Fruit fly (Drosophila melanogaster) whole organism, embryonic: Measurements from ENCODE around the gene hydra.

Experiments
- B-H1 ChIP-seq: fragments of 200-800 bp; sonication (Bioruptor generic); IDR thresholded peaks from 3 replicates; pipeline ENCODE4 v1.3.6; 2022; ENCODE audit warnings: missing biosample characterization, missing genetic modification characterization
- Bteb2 ChIP-seq: fragments of 200-800 bp; sonication (Bioruptor generic); optimal IDR thresholded peaks from 2 replicates; lab custom pipeline; 2016; ENCODE audit warnings: missing biosample characterization, missing genetic modification characterization
- CG11723 ChIP-seq: fragments of 200-800 bp; sonication (Bioruptor generic); optimal IDR thresholded peaks from 2 replicates; lab custom pipeline; 2017; ENCODE audit warnings: missing biosample characterization, mild to moderate bottlenecking, missing genetic modification characterization
- CG12104 ChIP-seq: fragments of 200-800 bp; sonication (Bioruptor generic); optimal IDR thresholded peaks from 3 replicates; lab custom pipeline; 2016; ENCODE audit warnings: missing biosample characterization, missing genetic modification characterization
- CG12219 ChIP-seq: fragments of 200-800 bp; sonication (Bioruptor generic); optimal IDR thresholded peaks from 3 replicates; lab custom pipeline; 2018; ENCODE audit warnings: missing biosample characterization, mild to moderate bottlenecking, missing genetic modification characterization
- CG12391 ChIP-seq: fragments of 200-800 bp; sonication (Bioruptor generic); optimal IDR thresholded peaks from 3 replicates; lab custom pipeline; 2018; ENCODE audit warnings: missing biosample characterization, mild to moderate bottlenecking, missing genetic modification characterization, moderate library complexity
- CG13775 ChIP-seq: fragments of 200-800 bp; sonication (Bioruptor generic); optimal IDR thresholded peaks from 3 replicates; lab custom pipeline; 2017; ENCODE audit warnings: missing biosample characterization, mild to moderate bottlenecking, missing genetic modification characterization
- CG16815 ChIP-seq: fragments of 200-800 bp; sonication (Bioruptor generic); optimal IDR thresholded peaks from 3 replicates; lab custom pipeline; 2017; ENCODE audit warnings: missing biosample characterization, mild to moderate bottlenecking, missing genetic modification characterization
- CG17186 ChIP-seq: fragments of 200-800 bp; sonication (Bioruptor generic); optimal IDR thresholded peaks from 3 replicates; lab custom pipeline; 2017; ENCODE audit warnings: missing biosample characterization, missing genetic modification reagents, missing genetic modification characterization
- CG17361 ChIP-seq: fragments of 200-800 bp; sonication (Bioruptor generic); IDR thresholded peaks from 3 replicates; pipeline ENCODE4 v1.3.6; 2022; ENCODE audit warnings: missing biosample characterization, missing genetic modification characterization
- CG17829 ChIP-seq: fragments of 200-800 bp; optimal IDR thresholded peaks from 2 replicates; lab custom pipeline; 2019; ENCODE audit warnings: missing biosample characterization, mild to moderate bottlenecking, missing genetic modification characterization, moderate library complexity
- CG18262 ChIP-seq: fragments of 200-800 bp; optimal IDR thresholded peaks from 3 replicates; lab custom pipeline; 2019; ENCODE audit warnings: missing biosample characterization, mild to moderate bottlenecking, missing genetic modification characterization, moderate library complexity
- CG2120 ChIP-seq: fragments of 200-800 bp; sonication (Bioruptor generic); optimal IDR thresholded peaks from 3 replicates; lab custom pipeline; 2016; ENCODE audit warnings: missing biosample characterization, missing genetic modification characterization
- CG2129 ChIP-seq: fragments of 200-800 bp; sonication (Bioruptor generic); IDR thresholded peaks from 2 replicates; pipeline ENCODE4 v1.3.6; 2022; ENCODE audit warnings: missing biosample characterization, missing genetic modification characterization; ENCODE audit not compliant: partially characterized antibody
- CG31224 ChIP-seq: fragments of 200-800 bp; sonication (Bioruptor generic); IDR thresholded peaks from 2 replicates; pipeline ENCODE4 v1.3.6; 2022; ENCODE audit warnings: missing biosample characterization, missing genetic modification characterization
- CG32767 ChIP-seq: fragments of 200-800 bp; sonication (Bioruptor generic); IDR thresholded peaks from 2 replicates; pipeline ENCODE4 v1.3.6; 2022; ENCODE audit warnings: missing biosample characterization, missing genetic modification characterization
- CG3726 ChIP-seq: fragments of 200-800 bp; sonication (Bioruptor generic); IDR thresholded peaks from 3 replicates; pipeline ENCODE4, ENCODE4 v1.3.6; 2022; ENCODE audit warnings: missing biosample characterization, missing genetic modification characterization
- CG3838 ChIP-seq: fragments of 200-800 bp; sonication (Bioruptor generic); optimal IDR thresholded peaks from 3 replicates; lab custom pipeline; 2016; ENCODE audit warnings: missing biosample characterization, missing genetic modification characterization
- CG3995 ChIP-seq: fragments of 200-800 bp; sonication (Bioruptor generic); optimal IDR thresholded peaks from 3 replicates; lab custom pipeline; 2016; ENCODE audit warnings: missing biosample characterization, missing genetic modification characterization
- CG6175 ChIP-seq: fragments of 200-800 bp; sonication (Bioruptor generic); IDR thresholded peaks from 3 replicates; pipeline ENCODE4 v1.3.6; 2022; ENCODE audit warnings: missing biosample characterization, missing genetic modification characterization
- CG7839 ChIP-seq: fragments of 200-800 bp; sonication (Bioruptor generic); optimal IDR thresholded peaks from 3 replicates; lab custom pipeline; 2018; ENCODE audit warnings: missing biosample characterization, mild to moderate bottlenecking, missing genetic modification characterization, moderate library complexity
- CG8290 ChIP-seq, 3 experiments: fragments of 200-800 bp; sonication (Bioruptor generic); optimal IDR thresholded peaks; 2 replicates each; lab custom pipeline; 2016 to 2019; ENCODE audit warnings: missing biosample characterization in 3 of 3, missing genetic modification characterization in 3 of 3, mild to moderate bottlenecking in 2 of 3, moderate library complexity in 1 of 3
- CG8359 ChIP-seq: fragments of 200-800 bp; sonication (Bioruptor generic); optimal IDR thresholded peaks from 2 replicates; lab custom pipeline; 2017; ENCODE audit warnings: missing biosample characterization, mild to moderate bottlenecking, missing genetic modification characterization, borderline replicate concordance
- CG8944 ChIP-seq: fragments of 200-800 bp; sonication (Bioruptor generic); optimal IDR thresholded peaks from 3 replicates; lab custom pipeline; 2016; ENCODE audit warnings: missing biosample characterization, missing genetic modification characterization
- Deaf1 ChIP-seq: fragments of 200-800 bp; optimal IDR thresholded peaks from 3 replicates; lab custom pipeline; 2019; ENCODE audit warnings: missing biosample characterization, mild to moderate bottlenecking, missing genetic modification characterization, moderate library complexity
- E2f1 ChIP-seq: fragments of 200-800 bp; sonication (Bioruptor generic); IDR thresholded peaks from 2 replicates; pipeline ENCODE4 v1.3.6; 2022; ENCODE audit warnings: missing biosample characterization, missing genetic modification characterization
- Fer2 ChIP-seq: fragments of 200-800 bp; sonication (Bioruptor generic); optimal IDR thresholded peaks from 2 replicates; lab custom pipeline; 2018; ENCODE audit warnings: missing biosample characterization, mild to moderate bottlenecking, missing genetic modification characterization, moderate library complexity
- H15 ChIP-seq: fragments of 200-800 bp; sonication (Bioruptor generic); IDR thresholded peaks from 3 replicates; pipeline ENCODE4 v1.3.6; 2022; ENCODE audit warnings: missing biosample characterization, missing genetic modification characterization
- HLH54F ChIP-seq: fragments of 200-800 bp; sonication (Bioruptor generic); optimal IDR thresholded peaks from 3 replicates; lab custom pipeline; 2016; ENCODE audit warnings: missing biosample characterization, missing genetic modification characterization
- Hey ChIP-seq: fragments of 200-800 bp; sonication (Bioruptor generic); optimal IDR thresholded peaks from 3 replicates; lab custom pipeline; 2018; ENCODE audit warnings: missing biosample characterization, mild to moderate bottlenecking, missing genetic modification characterization
- Mes4 ChIP-seq: fragments of 200-800 bp; sonication (Bioruptor generic); optimal IDR thresholded peaks from 2 replicates; lab custom pipeline; 2016; ENCODE audit warnings: missing biosample characterization, missing genetic modification characterization
- Oli ChIP-seq: fragments of 200-800 bp; sonication (Bioruptor generic); optimal IDR thresholded peaks from 2 replicates; lab custom pipeline; 2018; ENCODE audit warnings: missing biosample characterization, mild to moderate bottlenecking, missing genetic modification characterization, moderate library complexity
- Pdp1 ChIP-seq, 2 experiments: fragments of 200-800 bp; sonication (Bioruptor generic); optimal IDR thresholded peaks; 3 replicates each; lab custom pipeline; 2016; ENCODE audit warnings: missing biosample characterization in 2 of 2, missing genetic modification characterization in 2 of 2, mild to moderate bottlenecking in 1 of 2, moderate library complexity in 1 of 2
- Taf1 ChIP-seq: fragments of 200-800 bp; sonication (Bioruptor generic); IDR thresholded peaks from 2 replicates; pipeline ENCODE4 v1.3.6; 2022; ENCODE audit warnings: missing biosample characterization, missing genetic modification characterization
- ab ChIP-seq: fragments of 200-800 bp; sonication (Bioruptor generic); optimal IDR thresholded peaks from 2 replicates; lab custom pipeline; 2016; ENCODE audit warnings: missing biosample characterization, missing genetic modification characterization
- al ChIP-seq: fragments of 200-800 bp; sonication (Bioruptor generic); IDR thresholded peaks from 2 replicates; pipeline ENCODE4 v1.3.6; 2022; ENCODE audit warnings: missing biosample characterization, missing genetic modification characterization
- fd64A ChIP-seq: fragments of 200-800 bp; sonication (Bioruptor generic); optimal IDR thresholded peaks from 3 replicates; lab custom pipeline; 2018; ENCODE audit warnings: missing biosample characterization, mild to moderate bottlenecking, missing genetic modification characterization
- mam ChIP-seq: fragments of 200-800 bp; sonication (Bioruptor generic); optimal IDR thresholded peaks from 3 replicates; lab custom pipeline; 2016; ENCODE audit warnings: missing biosample characterization, missing genetic modification characterization
- odd ChIP-seq: fragments of 200-800 bp; sonication (Bioruptor generic); optimal IDR thresholded peaks from 2 replicates; lab custom pipeline; 2017; ENCODE audit warnings: missing biosample characterization, mild to moderate bottlenecking, missing genetic modification characterization
- prd ChIP-seq, 3 experiments: fragments of >200 bp in 2 of 3; fragments of 200-800 bp in 1 of 3; sonication (Bioruptor generic) in 1 of 3; optimal IDR thresholded peaks in 2 of 3; IDR thresholded peaks in 1 of 3; 2 replicates in 2 of 3; 3 replicates in 1 of 3; pipeline versions ENCODE4 v1.3.6 to Lab custom; 2017 to 2022; ENCODE audit warnings: missing biosample characterization in 1 of 3, missing genetic modification characterization in 1 of 3
- pros ChIP-seq: fragments of 200-800 bp; sonication (Bioruptor generic); optimal IDR thresholded peaks from 3 replicates; lab custom pipeline; 2019; ENCODE audit warnings: missing biosample characterization, mild to moderate bottlenecking, missing genetic modification characterization, moderate library complexity
- ranshi ChIP-seq: fragments of 200-800 bp; sonication (Bioruptor generic); IDR thresholded peaks from 2 replicates; pipeline ENCODE4 v1.3.6; 2022; ENCODE audit warnings: missing biosample characterization, missing genetic modification characterization
- row ChIP-seq: fragments of 200-800 bp; sonication (Bioruptor generic); IDR thresholded peaks from 3 replicates; pipeline ENCODE4 v1.3.6; 2022; ENCODE audit warnings: missing biosample characterization, missing genetic modification characterization
- slou ChIP-seq: fragments of 200-800 bp; sonication (Bioruptor generic); optimal IDR thresholded peaks from 3 replicates; lab custom pipeline; 2016; ENCODE audit warnings: missing biosample characterization, missing genetic modification characterization
- stc ChIP-seq: fragments of 200-800 bp; sonication (Bioruptor generic); IDR thresholded peaks from 2 replicates; pipeline ENCODE4 v1.3.6; 2022; ENCODE audit warnings: missing biosample characterization, missing genetic modification characterization
- zen ChIP-seq: fragments of 200-800 bp; sonication (Bioruptor generic); optimal IDR thresholded peaks from 3 replicates; lab custom pipeline; 2018; ENCODE audit warnings: missing biosample characterization, mild to moderate bottlenecking, missing genetic modification characterization, moderate library complexity

The hydra gene

dm6 chrX:20656535-20657350 lies 20.1 kb downstream of the hydra start, which contains the start of gene Cyp6v1 (continued):
- TF ChIP-seq CG12391 (tag; lab: Kevin White, UChicago), result peak; percentile 28
- peak; percentile 3 for TF ChIP-seq CG17829 (tag; lab: Kevin White, UChicago)
- peak; percentile 79 for TF ChIP-seq CG17361
- TF ChIP-seq odd (GFP tag; lab: Kevin White, UChicago), result peak; percentile 26

- TF ChIP-seq CG17186 (GFP tag; lab: Kevin White, UChicago) (peak; percentile 62), prd (optimal IDR thresholded peaks at IDR 0.05; lab: Kevin White, UChicago) (no peak), prd (GFP tag; IDR thresholded peaks at IDR 0.05; lab: Robert Waterston, UW) (peak; percentile 95), B-H1 (GFP tag; lab: Robert Waterston, UW) (peak; percentile 64), row (GFP tag; lab: Robert Waterston, UW) (peak; percentile 79), CG11723 (GFP tag; lab: Kevin White, UChicago) (peak; percentile 79), CG31224 (GFP tag; lab: Robert Waterston, UW) (peak; percentile 57), H15 (GFP tag; lab: Robert Waterston, UW) (peak; percentile 84), CG2129 (GFP tag; lab: Robert Waterston, UW) (no peak), Hey (tag; lab: Kevin White, UChicago) (peak; percentile 63), fd64A (GFP tag; lab: Kevin White, UChicago) (peak; percentile 81), CG18262 (tag; lab: Kevin White, UChicago) (peak; percentile 78), HLH54F (GFP tag; lab: Kevin White, UChicago) (no peak), CG12104 (GFP tag; lab: Kevin White, UChicago) (peak; percentile 59), CG8290 (GFP tag; optimal IDR thresholded peaks at IDR 0.05; lab: Kevin White, UChicago) (peak; percentile 68), CG8290 (tag; optimal IDR thresholded peaks at IDR 0.05; lab: Kevin White, UChicago) (peak; percentile 68), CG12219 (peak; percentile 45), Fer2 (tag; lab: Kevin White, UChicago) (peak; percentile 25), pros (peak; percentile 9), stc (GFP tag; lab: Robert Waterston, UW) (peak; percentile 70), CG16815 (GFP tag; lab: Kevin White, UChicago) (peak; percentile 72), CG8944 (GFP tag; lab: Kevin White, UChicago) (peak; percentile 78), CG6175 (GFP tag; lab: Robert Waterston, UW) (0 out of 3 replicates have a peak, but pooled peaks have one; percentile 29), slou (peak; percentile 23), Oli (peak; percentile 71), ab (no peak), CG8359 (GFP tag; lab: Kevin White, UChicago) (peak; percentile 76), ranshi (peak; percentile 80), Pdp1 (GFP tag; optimal IDR thresholded peaks at IDR 0.05; lab: Kevin White, UChicago) (peak; percentile 70 to 77), CG3995 (GFP tag; lab: Kevin White, UChicago) (no peak), Taf1 (GFP tag; lab: Robert Waterston, UW) (peak; percentile 24; the same call in 1 of the 2 replicates), CG32767 (GFP tag; lab: Robert Waterston, UW) (peak; percentile 64; the same call in 1 of the 2 replicates), mam (GFP tag; lab: Kevin White, UChicago) (peak; percentile 49), CG2120 (peak; percentile 7), al (GFP tag; lab: Robert Waterston, UW) (no peak), CG3838 (GFP tag; lab: Kevin White, UChicago) (peak; percentile 67), Mes4 (GFP tag; lab: Kevin White, UChicago) (peak; percentile 84), CG3726 (peak; percentile 76; the same call in 2 of the 3 replicates), Bteb2 (GFP tag; lab: Kevin White, UChicago) (peak; percentile 2), CG7839 (tag; lab: Kevin White, UChicago) (peak; percentile 74), Deaf1 (tag; lab: Kevin White, UChicago) (peak; percentile 6), E2f1 (GFP tag; lab: Robert Waterston, UW) (peak; percentile 78), zen (tag; lab: Kevin White, UChicago) (peak; percentile 80), CG13775 (GFP tag; lab: Kevin White, UChicago) (peak; percentile 61)
Observed at dm6 chrX:20654954-20655391, 21.9 kb downstream of the hydra start.
